Worm (Caenorhabditis elegans) whole organism, late embryonic: ENCODE results near the gene phat-4.

Source experiments
- F13H6.1 ChIP-seq: sonication (generic microtip); optimal IDR thresholded peaks from 2 replicates; lab custom pipeline; 2016; ENCODE audit warnings: missing genetic modification characterization, missing compliant biosample characterization
- K09A11.1 ChIP-seq: sonication (generic microtip); optimal IDR thresholded peaks from 2 replicates; lab custom pipeline; 2017; ENCODE audit warnings: antibody characterized with exemption, mild to moderate bottlenecking, missing genetic modification characterization, missing compliant biosample characterization; ENCODE audit not compliant: insufficient read depth
- T23F11.4 ChIP-seq: fragments of 200-800 bp; sonication (Bioruptor generic); optimal IDR thresholded peaks from 2 replicates; lab custom pipeline; 2018; ENCODE audit warnings: mild to moderate bottlenecking, missing genetic modification characterization, missing compliant biosample characterization
- ceh-19 ChIP-seq: fragments of 200-800 bp; sonication (Bioruptor generic); optimal IDR thresholded peaks from 2 replicates; lab custom pipeline; 2018; ENCODE audit warnings: mild to moderate bottlenecking, missing genetic modification characterization, missing compliant biosample characterization
- ceh-22 ChIP-seq: sonication (generic microtip); optimal IDR thresholded peaks from 2 replicates; lab custom pipeline; 2017; ENCODE audit warnings: missing biosample characterization, missing genetic modification characterization
- ceh-24 ChIP-seq: sonication (generic microtip); optimal IDR thresholded peaks from 2 replicates; lab custom pipeline; 2016; ENCODE audit warnings: mild to moderate bottlenecking, missing genetic modification characterization, missing compliant biosample characterization
- ceh-30 ChIP-seq: fragments of 150-350 bp; optimal IDR thresholded peaks from 2 replicates; lab custom pipeline; 2014; ENCODE audit warnings: missing biosample characterization, missing genetic modification characterization
- ceh-45 ChIP-seq: fragments of 200-800 bp; sonication (Bioruptor generic); IDR thresholded peaks from 2 replicates; pipeline ENCODE4 v1.3.6; 2022; ENCODE audit warnings: missing genetic modification reagents, missing genetic modification characterization, missing compliant biosample characterization
- ceh-6 ChIP-seq: fragments of 200-800 bp; sonication (Bioruptor generic); optimal IDR thresholded peaks from 2 replicates; lab custom pipeline; 2018; ENCODE audit warnings: mild to moderate bottlenecking, missing genetic modification characterization, missing compliant biosample characterization
- ceh-9 ChIP-seq: sonication (generic microtip); optimal IDR thresholded peaks from 2 replicates; lab custom pipeline; 2016; ENCODE audit warnings: mild to moderate bottlenecking, missing genetic modification characterization, inconsistent platforms, missing compliant biosample characterization
- che-1 ChIP-seq: sonication (generic microtip); optimal IDR thresholded peaks from 2 replicates; lab custom pipeline; 2016; ENCODE audit warnings: mild to moderate bottlenecking, missing genetic modification characterization, missing compliant biosample characterization
- dmd-4 ChIP-seq: sonication (generic microtip); optimal IDR thresholded peaks from 2 replicates; lab custom pipeline; 2016; ENCODE audit warnings: borderline replicate concordance, missing genetic modification characterization, missing compliant biosample characterization
- elt-2 ChIP-seq: sonication (generic microtip); optimal IDR thresholded peaks from 2 replicates; lab custom pipeline; 2016; ENCODE audit warnings: missing genetic modification reagents, missing genetic modification characterization, missing compliant biosample characterization
- ets-4 ChIP-seq: sonication (generic microtip); optimal IDR thresholded peaks from 2 replicates; lab custom pipeline; 2016; ENCODE audit warnings: missing genetic modification characterization, missing compliant biosample characterization
- eyg-1 ChIP-seq: sonication (generic microtip); optimal IDR thresholded peaks from 2 replicates; lab custom pipeline; 2016; ENCODE audit warnings: missing genotype, missing genetic modification characterization, missing compliant biosample characterization
- hlh-13 ChIP-seq: fragments of 200-800 bp; sonication (Bioruptor generic); optimal IDR thresholded peaks from 2 replicates; lab custom pipeline; 2018; ENCODE audit warnings: mild to moderate bottlenecking, missing genetic modification characterization, missing compliant biosample characterization
- hlh-15 ChIP-seq: sonication (generic microtip); optimal IDR thresholded peaks from 2 replicates; lab custom pipeline; 2016; ENCODE audit warnings: missing genetic modification characterization, missing compliant biosample characterization
- hlh-30 ChIP-seq: sonication (generic microtip); optimal IDR thresholded peaks from 2 replicates; lab custom pipeline; 2017; ENCODE audit warnings: antibody characterized with exemption, missing genetic modification characterization, missing compliant biosample characterization; ENCODE audit not compliant: insufficient read depth
- hlh-8 ChIP-seq: sonication (generic microtip); optimal IDR thresholded peaks from 2 replicates; lab custom pipeline; 2016; ENCODE audit warnings: missing genotype, missing genetic modification characterization, missing compliant biosample characterization
- madf-2 ChIP-seq: sonication (generic microtip); optimal IDR thresholded peaks from 2 replicates; lab custom pipeline; 2017; ENCODE audit warnings: missing genetic modification characterization, missing compliant biosample characterization
- nfya-1 ChIP-seq: sonication (generic microtip); optimal IDR thresholded peaks from 2 replicates; lab custom pipeline; 2017; ENCODE audit warnings: missing genetic modification characterization, mild to moderate bottlenecking, missing compliant biosample characterization, antibody characterized with exemption, moderate library complexity
- npax-4 ChIP-seq: sonication (generic microtip); optimal IDR thresholded peaks from 2 replicates; lab custom pipeline; 2016; ENCODE audit warnings: missing genetic modification characterization, missing compliant biosample characterization
- pat-9 ChIP-seq: fragments of 200-800 bp; sonication (Bioruptor generic); optimal IDR thresholded peaks from 2 replicates; lab custom pipeline; 2018; ENCODE audit warnings: mild to moderate bottlenecking, missing genetic modification characterization, moderate library complexity, missing compliant biosample characterization
- pha-4 ChIP-seq: fragments of 150-350 bp; optimal IDR thresholded peaks from 2 replicates; lab custom pipeline; 2018; ENCODE audit warnings: missing biosample characterization, missing genetic modification reagents, missing genetic modification characterization
- pqm-1 ChIP-seq: sonication (generic microtip); optimal IDR thresholded peaks from 2 replicates; lab custom pipeline; 2016; ENCODE audit warnings: missing genetic modification characterization, missing compliant biosample characterization
- ref-2 ChIP-seq: sonication (generic microtip); optimal IDR thresholded peaks from 2 replicates; lab custom pipeline; 2016; ENCODE audit warnings: missing genetic modification characterization, missing compliant biosample characterization
- tbx-2 ChIP-seq: sonication (generic microtip); optimal IDR thresholded peaks from 2 replicates; lab custom pipeline; 2016; ENCODE audit warnings: missing genetic modification characterization, missing compliant biosample characterization
- tbx-7 ChIP-seq: sonication (generic microtip); optimal IDR thresholded peaks from 2 replicates; lab custom pipeline; 2016; ENCODE audit warnings: missing genotype, missing genetic modification characterization, missing compliant biosample characterization
- unc-42 ChIP-seq: sonication (generic microtip); optimal IDR thresholded peaks from 2 replicates; lab custom pipeline; 2016; ENCODE audit warnings: missing genotype, missing genetic modification characterization, missing compliant biosample characterization
- zip-5 ChIP-seq: sonication (generic microtip); optimal IDR thresholded peaks from 2 replicates; lab custom pipeline; 2016; ENCODE audit warnings: missing genetic modification characterization, missing compliant biosample characterization
- ztf-16 ChIP-seq: sonication (generic microtip); optimal IDR thresholded peaks from 2 replicates; lab custom pipeline; 2017; ENCODE audit warnings: missing genetic modification characterization, missing compliant biosample characterization

The phat-4 gene

ce11 chrV:4104298-4104697 is 25.4 kb upstream of the phat-4 start, which contains the start of gene srj-39:
Gene srj-39, plus strand, starts transcription at chrV:4104598.
- TF ChIP-seq madf-2 (tag; lab: Kevin White, UChicago): no peak
- no peak for TF ChIP-seq tbx-2

ce11 chrV:4106688-4107087 is 23.0 kb upstream of the phat-4 start:
- TF ChIP-seq ref-2 (no peak), madf-2 (tag; lab: Kevin White, UChicago) (no peak), T23F11.4 (no peak), unc-42 (tag; lab: Kevin White, UChicago) (no peak), ceh-9 (tag; lab: Kevin White, UChicago) (no peak), ets-4 (tag; lab: Kevin White, UChicago) (no peak), ztf-16 (tag; lab: Kevin White, UChicago) (no peak), npax-4 (tag; lab: Kevin White, UChicago) (no peak), hlh-15 (no peak), hlh-30 (tag; lab: Kevin White, UChicago) (no peak)

- TF ChIP-seq elt-2 (tag; lab: Kevin White, UChicago): no peak
- TF ChIP-seq zip-5 (tag; lab: Kevin White, UChicago): no peak
- TF ChIP-seq dmd-4 (tag; lab: Kevin White, UChicago): no peak
- TF ChIP-seq che-1 (tag; lab: Kevin White, UChicago): no peak
These were observed 19.8 kb upstream of the phat-4 start, which contains the start of gene clc-18 for ce11 chrV:4109873-4110272. Gene clc-18, minus strand, starts transcription at chrV:4109973.

- TF ChIP-seq T23F11.4: no peak
- TF ChIP-seq, all 69 proteins: peak for 0
These were observed 17.2 kb upstream of the phat-4 start, which contains the start of gene srw-134 for ce11 chrV:4112516-4112915. Gene srw-134, minus strand, starts transcription at chrV:4112616.

DNA sequence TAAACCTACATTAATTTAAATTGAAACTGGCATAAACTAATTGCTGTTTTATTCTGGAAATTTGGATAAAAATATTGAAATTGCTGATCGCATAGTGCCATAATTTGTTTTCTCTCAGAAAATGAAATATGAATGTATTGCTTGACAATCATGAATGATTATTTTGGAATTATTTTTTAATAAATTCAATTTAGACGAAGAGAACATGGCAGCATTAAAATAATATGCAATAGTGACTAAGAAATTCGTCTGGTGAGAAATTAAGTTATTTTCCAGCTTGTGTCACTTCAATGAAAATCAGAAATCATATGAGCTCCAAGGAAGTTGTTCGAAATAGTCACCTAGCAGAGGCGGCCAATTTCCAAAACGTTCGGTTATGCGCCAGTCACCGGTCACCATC is 15.1 kb upstream of the phat-4 start, which contains the start of gene srw-133:
srw-133 (minus strand) TSS at position 101 of the 400 bp plus-strand sequence.
- TF ChIP-seq F13H6.1 (tag; lab: Kevin White, UChicago) (no peak), nfya-1 (tag; lab: Kevin White, UChicago) (no peak), hlh-13 (no peak), pha-4 (tag; lab: Kevin White, UChicago) (no peak), hlh-8 (tag; lab: Kevin White, UChicago) (no peak), eyg-1 (tag; lab: Kevin White, UChicago) (no peak), ref-2 (no peak), tbx-7 (tag; lab: Kevin White, UChicago) (no peak), ceh-30 (tag; lab: Kevin White, UChicago) (no peak), hlh-15 (no peak), ceh-24 (tag; lab: Kevin White, UChicago) (no peak), ceh-9 (tag; lab: Kevin White, UChicago) (no peak), ceh-22 (tag; lab: Kevin White, UChicago) (no peak), pat-9 (no peak), hlh-30 (tag; lab: Kevin White, UChicago) (no peak)

ce11 chrV:4116071-4116470 is 13.6 kb upstream of the phat-4 start, which contains the start of gene T05B4.8:
Gene T05B4.8, minus strand, starts transcription at chrV:4116171.
- no peak for TF ChIP-seq T23F11.4
- no peak for TF ChIP-seq ceh-19 (GFP tag; lab: Kevin White, UChicago)
- no peak for TF ChIP-seq ceh-6
- TF ChIP-seq K09A11.1 (tag; lab: Kevin White, UChicago): no peak
- TF ChIP-seq ceh-30 (tag; lab: Kevin White, UChicago): no peak
- no peak for TF ChIP-seq pqm-1 (tag; lab: Kevin White, UChicago)
- TF ChIP-seq hlh-30 (tag; lab: Kevin White, UChicago): no peak
- no peak for TF ChIP-seq hlh-15
- no peak for TF ChIP-seq che-1 (tag; lab: Kevin White, UChicago)
- TF ChIP-seq tbx-7 (tag; lab: Kevin White, UChicago): no peak
- TF ChIP-seq ceh-45 (GFP tag; lab: Robert Waterston, UW): no peak
